Fruit fly (Drosophila melanogaster) whole organism, wandering third instar larva: ENCODE data around the gene Trpgamma.

Experiments
- Abd-B ChIP-seq: fragments of >200 bp; optimal IDR thresholded peaks from 2 replicates; lab custom pipeline; 2017; ENCODE audit warnings: missing biosample characterization, missing genetic modification characterization
- CG32264 ChIP-seq: fragments of 200-800 bp; sonication (Bioruptor generic); optimal IDR thresholded peaks from 2 replicates; lab custom pipeline; 2016; ENCODE audit warnings: missing biosample characterization, missing genetic modification characterization
- CG9705 ChIP-seq: fragments of 200-800 bp; sonication (Bioruptor generic); optimal IDR thresholded peaks from 2 replicates; lab custom pipeline; 2018; ENCODE audit warnings: missing biosample characterization, mild to moderate bottlenecking, missing genetic modification characterization
- Dfd ChIP-seq: fragments of >200 bp; optimal IDR thresholded peaks from 2 replicates; lab custom pipeline; 2017; ENCODE audit warnings: missing biosample characterization, missing genetic modification characterization
- Hnf4 ChIP-seq: fragments of 200-800 bp; sonication (Bioruptor generic); optimal IDR thresholded peaks from 2 replicates; lab custom pipeline; 2016; ENCODE audit warnings: missing biosample characterization, mild to moderate bottlenecking, missing genetic modification characterization
- Jra ChIP-seq: sonication (Bioruptor generic); optimal IDR thresholded peaks from 2 replicates; lab custom pipeline; 2016; ENCODE audit warnings: missing biosample characterization, missing genetic modification characterization
- Mio ChIP-seq: sonication (Bioruptor generic); optimal IDR thresholded peaks from 2 replicates; lab custom pipeline; 2016; ENCODE audit warnings: missing biosample characterization, missing genetic modification characterization
- Myc ChIP-seq: fragments of >200 bp; optimal IDR thresholded peaks from 2 replicates; lab custom pipeline; 2017
- N ChIP-seq: fragments of >200 bp; optimal IDR thresholded peaks from 2 replicates; lab custom pipeline; 2018; ENCODE audit warnings: missing biosample characterization, missing external identifiers, missing genetic modification characterization
- OdsH ChIP-seq: fragments of 200-800 bp; sonication (Bioruptor generic); optimal IDR thresholded peaks from 2 replicates; lab custom pipeline; 2016; ENCODE audit warnings: missing biosample characterization, mild to moderate bottlenecking, missing genetic modification characterization
- Rel ChIP-seq, 2 experiments: fragments of 200-800 bp; sonication (Bioruptor generic) in 1 of 2; optimal IDR thresholded peaks; 2 replicates in 1 of 2; 3 replicates in 1 of 2; lab custom pipeline; 2016 to 2019; ENCODE audit warnings: mild to moderate bottlenecking in 2 of 2, missing biosample characterization in 2 of 2, missing genetic modification characterization in 2 of 2, moderate library complexity in 1 of 2
- Sp1 ChIP-seq: fragments of 200-800 bp; sonication (Bioruptor generic); optimal IDR thresholded peaks from 3 replicates; lab custom pipeline; 2019; ENCODE audit warnings: missing biosample characterization, mild to moderate bottlenecking, missing genetic modification characterization, moderate library complexity
- Vsx2 ChIP-seq: fragments of 200-300, 225-300 bp; sonication (Bioruptor generic); optimal IDR thresholded peaks from 2 replicates; lab custom pipeline; 2018; ENCODE audit warnings: missing biosample characterization, missing genetic modification characterization; ENCODE audit not compliant: partially characterized antibody
- brk ChIP-seq: fragments of 200-800 bp; sonication (Bioruptor generic); optimal IDR thresholded peaks from 2 replicates; lab custom pipeline; 2016; ENCODE audit warnings: missing biosample characterization, mild to moderate bottlenecking, missing genetic modification characterization
- dl ChIP-seq, 2 experiments: fragments of 175-275, 200-275 bp in 1 of 2; fragments of 200-275 bp in 1 of 2; sonication (Bioruptor generic); optimal IDR thresholded peaks; lab custom pipeline; 2018; ENCODE audit warnings: mild to moderate bottlenecking in 2 of 2, missing biosample characterization in 2 of 2, missing genetic modification characterization in 2 of 2, moderate library complexity in 2 of 2; ENCODE audit not compliant: partially characterized antibody in 2 of 2, insufficient read depth in 1 of 2
- dsf ChIP-seq: sonication (Bioruptor generic); optimal IDR thresholded peaks from 2 replicates; lab custom pipeline; 2016; ENCODE audit warnings: missing biosample characterization, missing genetic modification characterization, borderline replicate concordance
- ey ChIP-seq: fragments of 200-800 bp; sonication (Bioruptor generic); optimal IDR thresholded peaks from 2 replicates; lab custom pipeline; 2016; ENCODE audit warnings: missing biosample characterization, missing genetic modification characterization
- foxo ChIP-seq, 2 experiments: fragments of 200-800 bp; sonication (Bioruptor generic); optimal IDR thresholded peaks; 2 replicates in 1 of 2; 3 replicates in 1 of 2; lab custom pipeline; 2016 to 2017; ENCODE audit warnings: missing biosample characterization in 2 of 2, missing genetic modification characterization in 2 of 2
- fru ChIP-seq: fragments of 200-800 bp; sonication (Bioruptor generic); optimal IDR thresholded peaks from 3 replicates; lab custom pipeline; 2016; ENCODE audit warnings: missing biosample characterization, mild to moderate bottlenecking, missing genetic modification characterization
- h ChIP-seq: fragments of 200-800 bp; sonication (Bioruptor generic); optimal IDR thresholded peaks from 3 replicates; lab custom pipeline; 2016; ENCODE audit warnings: missing biosample characterization, mild to moderate bottlenecking, missing genetic modification characterization
- jim ChIP-seq: fragments of 175-275, 200-325 bp; sonication (Bioruptor generic); optimal IDR thresholded peaks from 2 replicates; lab custom pipeline; 2016; ENCODE audit warnings: missing biosample characterization, mild to moderate bottlenecking, missing genetic modification characterization
- psq ChIP-seq: fragments of 200-800 bp; sonication (Bioruptor generic); optimal IDR thresholded peaks from 3 replicates; lab custom pipeline; 2017; ENCODE audit warnings: missing biosample characterization, mild to moderate bottlenecking, missing genetic modification characterization, moderate library complexity
- rgr ChIP-seq: fragments of 200-800 bp; sonication (Bioruptor generic); optimal IDR thresholded peaks from 3 replicates; lab custom pipeline; 2016; ENCODE audit warnings: missing biosample characterization, mild to moderate bottlenecking, missing genetic modification characterization
- sage ChIP-seq: fragments of 200-800 bp; sonication (Bioruptor generic); optimal IDR thresholded peaks from 2 replicates; lab custom pipeline; 2016; ENCODE audit warnings: missing biosample characterization, mild to moderate bottlenecking, missing genetic modification characterization
- sv ChIP-seq: fragments of 200-800 bp; sonication (Bioruptor generic); optimal IDR thresholded peaks from 3 replicates; lab custom pipeline; 2016; ENCODE audit warnings: missing biosample characterization, missing genetic modification characterization
- tai ChIP-seq: sonication (Bioruptor generic); optimal IDR thresholded peaks from 2 replicates; lab custom pipeline; 2016; ENCODE audit warnings: missing biosample characterization, missing genetic modification characterization
- usp ChIP-seq: fragments of >200 bp; optimal IDR thresholded peaks from 2 replicates; lab custom pipeline; 2017; ENCODE audit warnings: missing biosample characterization, missing genetic modification characterization
- woc ChIP-seq: sonication (Bioruptor generic); optimal IDR thresholded peaks from 2 replicates; lab custom pipeline; 2016; ENCODE audit warnings: missing biosample characterization, mild to moderate bottlenecking, missing genetic modification characterization

Trpgamma gene

dm6 chr2L:16643445-16643844 is 33.1 kb downstream of the Trpgamma start:
- no peak for TF ChIP-seq sv (GFP tag; lab: Kevin White, UChicago)

dm6 chr2L:16640846-16641245 is 35.7 kb downstream of the Trpgamma start:
- TF ChIP-seq Dfd (GFP tag; lab: Kevin White, UChicago) (no peak), psq (peak; percentile 29)

- TF ChIP-seq N (GFP tag; lab: Kevin White, UChicago) (no peak), Mio (GFP tag; lab: Kevin White, UChicago) (no peak), Abd-B (no peak), psq (no peak), usp (no peak), Sp1 (GFP tag; lab: Kevin White, UChicago) (no peak), woc (no peak), tai (GFP tag; lab: Kevin White, UChicago) (no peak), jim (GFP tag; lab: Kevin White, UChicago) (no peak), Dfd (GFP tag; lab: Kevin White, UChicago) (no peak), dl (GFP tag; optimal IDR thresholded peaks at IDR 0.05; lab: Kevin White, UChicago; ENCODE audit: insufficient read depth in 1 of 2, partially characterized antibody in 2 of 2) (no peak), rgr (GFP tag; lab: Kevin White, UChicago) (no peak), Myc (no peak), Rel (GFP tag; optimal IDR thresholded peaks at IDR 0.05; lab: Kevin White, UChicago) (no peak), Rel (tag; optimal IDR thresholded peaks at IDR 0.05; lab: Kevin White, UChicago) (no peak), OdsH (GFP tag; lab: Kevin White, UChicago) (no peak)
Observed at dm6 chr2L:16638349-16638748, 38.2 kb downstream of the Trpgamma start.

dm6 chr2L:16637335-16637734 is 39.2 kb downstream of the Trpgamma start:
- TF ChIP-seq brk (GFP tag; lab: Kevin White, UChicago) (no peak), psq (peak; percentile 55), Rel (GFP tag; optimal IDR thresholded peaks at IDR 0.05; lab: Kevin White, UChicago) (no peak), Rel (tag; optimal IDR thresholded peaks at IDR 0.05; lab: Kevin White, UChicago) (peak; percentile 20)

- TF ChIP-seq Sp1 (GFP tag; lab: Kevin White, UChicago), result no peak
- peak; percentile 11 for TF ChIP-seq h (GFP tag; lab: Kevin White, UChicago)
- no peak for TF ChIP-seq sv (GFP tag; lab: Kevin White, UChicago)
- no peak for TF ChIP-seq dl (GFP tag; optimal IDR thresholded peaks at IDR 0.05; lab: Kevin White, UChicago; ENCODE audit: insufficient read depth in 1 of 2, partially characterized antibody in 2 of 2)
- no peak for TF ChIP-seq Hnf4
- TF ChIP-seq Myc, result no peak
- no peak for TF ChIP-seq dsf
- no peak for TF ChIP-seq CG9705 (GFP tag; lab: Kevin White, UChicago)
- no peak for TF ChIP-seq Jra (GFP tag; lab: Kevin White, UChicago)
- peak; percentile 35 for TF ChIP-seq OdsH (GFP tag; lab: Kevin White, UChicago)
- TF ChIP-seq sage (GFP tag; lab: Kevin White, UChicago), result no peak
- no peak for TF ChIP-seq CG32264 (GFP tag; lab: Kevin White, UChicago)
- peak; percentile 10 for TF ChIP-seq rgr (GFP tag; lab: Kevin White, UChicago)
- TF ChIP-seq brk (GFP tag; lab: Kevin White, UChicago), result no peak
- no peak for TF ChIP-seq Vsx2 (GFP tag; lab: Kevin White, UChicago)
- TF ChIP-seq Mio (GFP tag; lab: Kevin White, UChicago), result no peak
Observed at dm6 chr2L:16629176-16629575, 47.3 kb downstream of the Trpgamma start.

dm6 chr2L:16627948-16628347 is 48.6 kb downstream of the Trpgamma start:
- no peak for TF ChIP-seq fru (GFP tag; lab: Kevin White, UChicago)
- TF ChIP-seq Vsx2 (GFP tag; lab: Kevin White, UChicago), result no peak
- no peak for TF ChIP-seq ey (GFP tag; lab: Kevin White, UChicago)
- TF ChIP-seq foxo (GFP tag; optimal IDR thresholded peaks at IDR 0.05; lab: Kevin White, UChicago), result no peak
- TF ChIP-seq N (GFP tag; lab: Kevin White, UChicago), result no peak
- no peak for TF ChIP-seq Sp1 (GFP tag; lab: Kevin White, UChicago)
- no peak for TF ChIP-seq h (GFP tag; lab: Kevin White, UChicago)
- no peak for TF ChIP-seq rgr (GFP tag; lab: Kevin White, UChicago)
